Worm (Caenorhabditis elegans) whole organism, late embryonic: ENCODE data around the gene ZK892.4.

Source experiments
- ama-1 ChIP-seq: fragments of 150-350 bp; optimal IDR thresholded peaks from 2 replicates; lab custom pipeline; 2014
- ceh-6 ChIP-seq: fragments of 200-800 bp; sonication (Bioruptor generic); optimal IDR thresholded peaks from 2 replicates; lab custom pipeline; 2018; ENCODE audit warnings: mild to moderate bottlenecking, missing genetic modification characterization, missing compliant biosample characterization
- dmd-4 ChIP-seq: sonication (generic microtip); optimal IDR thresholded peaks from 2 replicates; lab custom pipeline; 2016; ENCODE audit warnings: borderline replicate concordance, missing genetic modification characterization, missing compliant biosample characterization
- ets-4 ChIP-seq: sonication (generic microtip); optimal IDR thresholded peaks from 2 replicates; lab custom pipeline; 2016; ENCODE audit warnings: missing genetic modification characterization, missing compliant biosample characterization
- fax-1 ChIP-seq: sonication (generic microtip); optimal IDR thresholded peaks from 2 replicates; lab custom pipeline; 2016; ENCODE audit warnings: missing genotype, missing genetic modification characterization, missing compliant biosample characterization
- fkh-10 ChIP-seq: fragments of 150-350 bp; optimal IDR thresholded peaks from 2 replicates; lab custom pipeline; 2014; ENCODE audit warnings: missing biosample characterization, missing genetic modification reagents, missing genetic modification characterization
- nfya-1 ChIP-seq: sonication (generic microtip); optimal IDR thresholded peaks from 2 replicates; lab custom pipeline; 2017; ENCODE audit warnings: missing genetic modification characterization, mild to moderate bottlenecking, missing compliant biosample characterization, antibody characterized with exemption, moderate library complexity
- nhr-11 ChIP-seq: fragments of 150-350 bp; optimal IDR thresholded peaks from 2 replicates; lab custom pipeline; 2014; ENCODE audit warnings: missing biosample characterization, missing genetic modification characterization
- pha-4 ChIP-seq: fragments of 150-350 bp; optimal IDR thresholded peaks from 2 replicates; lab custom pipeline; 2018; ENCODE audit warnings: missing biosample characterization, missing genetic modification reagents, missing genetic modification characterization
- pqm-1 ChIP-seq: sonication (generic microtip); optimal IDR thresholded peaks from 2 replicates; lab custom pipeline; 2016; ENCODE audit warnings: missing genetic modification characterization, missing compliant biosample characterization
- ref-2 ChIP-seq: sonication (generic microtip); optimal IDR thresholded peaks from 2 replicates; lab custom pipeline; 2016; ENCODE audit warnings: missing genetic modification characterization, missing compliant biosample characterization
- rnt-1 ChIP-seq: sonication (generic microtip); optimal IDR thresholded peaks from 2 replicates; lab custom pipeline; 2016; ENCODE audit warnings: missing genetic modification characterization, missing compliant biosample characterization
- unc-55 ChIP-seq: sonication (generic microtip); optimal IDR thresholded peaks from 2 replicates; lab custom pipeline; 2017; ENCODE audit warnings: missing biosample characterization, missing genetic modification reagents, missing genetic modification characterization
- zip-5 ChIP-seq: sonication (generic microtip); optimal IDR thresholded peaks from 2 replicates; lab custom pipeline; 2016; ENCODE audit warnings: missing genetic modification characterization, missing compliant biosample characterization

- TF ChIP-seq fax-1 (tag; lab: Kevin White, UChicago) (no peak), pha-4 (no peak), rnt-1 (tag; lab: Kevin White, UChicago) (no peak), unc-55 (GFP tag; lab: Kevin White, UChicago) (no peak), zip-5 (tag; lab: Kevin White, UChicago) (no peak), ref-2 (no peak), fkh-10 (no peak), ceh-6 (no peak), nhr-11 (no peak), pqm-1 (tag; lab: Kevin White, UChicago) (no peak), ama-1 (lab: Kevin White, UChicago) (no peak), dmd-4 (tag; lab: Kevin White, UChicago) (no peak), ets-4 (no peak), nfya-1 (tag; lab: Kevin White, UChicago) (no peak)
Observed at ce11 chrII:10010914-10011313, 4.5 kb downstream of the ZK892.4 start.
